Worm (Caenorhabditis elegans): ENCODE results near the gene K07D4.4.

DNA sequence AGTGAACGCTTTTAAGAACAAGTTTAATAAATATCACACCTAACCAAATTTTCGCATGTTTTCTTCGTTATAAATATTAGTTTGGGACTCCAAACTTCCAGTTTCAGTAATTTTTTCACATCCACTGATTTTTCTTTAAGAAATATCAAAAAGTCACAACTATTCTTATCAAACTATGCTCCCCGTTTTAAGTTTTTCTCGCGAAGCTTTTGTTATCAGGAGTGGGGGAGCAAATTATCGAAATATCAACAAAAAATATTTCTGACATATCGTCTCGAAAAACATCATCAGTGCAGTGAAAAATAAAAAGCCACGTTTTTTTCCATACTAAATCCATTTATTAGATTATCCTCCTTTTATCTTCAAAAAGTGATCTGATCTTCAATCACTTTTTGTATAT lies 40.2 kb downstream of the K07D4.4 start:
- no peak for TF ChIP-seq hpl-2 (GFP tag; optimal IDR thresholded peaks at IDR 0.05)
- TF ChIP-seq mep-1 (tag; optimal IDR thresholded peaks at IDR 0.05) = no peak
- TF ChIP-seq hlh-4 (tag; optimal IDR thresholded peaks at IDR 0.05) = no peak
- no peak for TF ChIP-seq grh-1 (GFP tag; IDR thresholded peaks at IDR 0.05)
- no peak for TF ChIP-seq aly-2 (tag; optimal IDR thresholded peaks at IDR 0.05)
- TF ChIP-seq unc-62 (GFP tag; optimal IDR thresholded peaks at IDR 0.05) = no peak
- no peak for TF ChIP-seq elt-3 (tag; optimal IDR thresholded peaks at IDR 0.05)
- TF ChIP-seq pag-3 (tag; optimal IDR thresholded peaks at IDR 0.05; ENCODE audit: borderline replicate concordance, insufficient read depth) = no peak
- no peak for TF ChIP-seq swsn-7 (tag; optimal IDR thresholded peaks at IDR 0.05)
- TF ChIP-seq skn-1 (tag; optimal IDR thresholded peaks at IDR 0.05) = no peak
